Worm (Caenorhabditis elegans) whole organism, midembryonic: ENCODE data around the gene dhhc-8.

Source experiments
- T22C8.4 ChIP-seq: fragments of 200-800 bp; sonication (Bioruptor generic); IDR thresholded peaks from 2 replicates; pipeline ENCODE4 v1.3.6; 2022; ENCODE audit warnings: missing genetic modification characterization, missing compliant biosample characterization
- cog-1 ChIP-seq: sonication (generic microtip); optimal IDR thresholded peaks from 2 replicates; lab custom pipeline; 2016; ENCODE audit warnings: missing genetic modification characterization, missing compliant biosample characterization
- flt-1 ChIP-seq: fragments of 200-800 bp; sonication (Bioruptor generic); IDR thresholded peaks from 2 replicates; pipeline ENCODE4 v1.3.6; 2022; ENCODE audit warnings: missing genetic modification characterization, missing compliant biosample characterization
- med-1 ChIP-seq: sonication (generic microtip); optimal IDR thresholded peaks from 2 replicates; lab custom pipeline; 2017; ENCODE audit warnings: missing genetic modification characterization, mild to moderate bottlenecking, missing compliant biosample characterization, antibody characterized with exemption, missing genetic modification reagents; ENCODE audit not compliant: insufficient read depth
- ref-1 ChIP-seq: fragments of 200-800 bp; sonication (Bioruptor generic); conservative IDR thresholded peaks from 2 replicates; pipeline ENCODE4 v1.3.6; 2022; ENCODE audit warnings: missing genetic modification reagents, missing genetic modification characterization, missing compliant biosample characterization
- tab-1 ChIP-seq: fragments of 200-800 bp; sonication (Bioruptor generic); IDR thresholded peaks from 2 replicates; pipeline ENCODE4 v1.3.6; 2022; ENCODE audit warnings: missing genetic modification characterization, missing compliant biosample characterization
- ztf-23 ChIP-seq: fragments of 200-800 bp; sonication (Bioruptor generic); IDR thresholded peaks from 2 replicates; pipeline ENCODE4 v1.3.6; 2022; ENCODE audit warnings: missing genetic modification reagents, missing genetic modification characterization, missing compliant biosample characterization
- ztf-29 ChIP-seq: fragments of 200-800 bp; sonication (Bioruptor generic); IDR thresholded peaks from 2 replicates; pipeline ENCODE4 v1.3.6; 2022; ENCODE audit warnings: missing genetic modification reagents, missing genetic modification characterization, missing compliant biosample characterization

DNA sequence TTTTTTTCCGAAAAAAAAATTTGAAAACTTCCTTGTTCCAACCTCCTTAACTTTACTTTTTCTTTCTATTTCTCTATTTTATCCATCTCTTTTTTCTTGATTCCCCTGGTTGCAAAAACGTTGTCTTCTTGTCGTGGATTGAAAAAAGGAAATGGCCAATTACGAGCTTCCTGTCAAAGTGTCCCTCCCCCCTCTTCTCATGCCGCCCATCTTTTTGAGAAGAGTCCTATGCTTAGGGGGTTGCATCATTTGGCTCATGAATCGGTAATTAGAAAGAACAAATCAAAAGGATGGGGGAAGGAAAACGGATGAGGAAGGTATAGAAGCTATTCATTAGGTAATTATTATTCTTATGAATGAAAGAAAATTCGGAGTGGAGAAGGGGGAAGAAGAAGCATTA lies 19.8 kb downstream of the dhhc-8 start:
- no peak for TF ChIP-seq ztf-23 (GFP tag; lab: Robert Waterston, UW)
- TF ChIP-seq flt-1 (GFP tag; lab: Robert Waterston, UW): no peak
- TF ChIP-seq med-1 (GFP tag; lab: Kevin White, UChicago): no peak
- TF ChIP-seq tab-1 (GFP tag; lab: Robert Waterston, UW): no peak
- no peak for TF ChIP-seq ztf-29 (GFP tag; lab: Robert Waterston, UW)
- no peak for TF ChIP-seq ref-1 (GFP tag; lab: Robert Waterston, UW)
- TF ChIP-seq T22C8.4 (GFP tag; lab: Robert Waterston, UW): no peak
- TF ChIP-seq cog-1 (tag; lab: Kevin White, UChicago): no peak
